Fruit fly (Drosophila melanogaster) whole organism, prepupa: Measurements from ENCODE around the gene CG32829.

ENCODE experiments used
- CG10669 ChIP-seq: fragments of 200-800 bp; sonication (Bioruptor generic); optimal IDR thresholded peaks from 3 replicates; lab custom pipeline; 2018; ENCODE audit warnings: missing biosample characterization, mild to moderate bottlenecking, missing genetic modification characterization, moderate library complexity
- CG11294 ChIP-seq: fragments of 200-800 bp; sonication (Bioruptor generic); IDR thresholded peaks from 2 replicates; pipeline ENCODE4 v1.3.6; 2022; ENCODE audit warnings: missing biosample characterization, missing genetic modification characterization
- CG11762 ChIP-seq: fragments of 200-800 bp; sonication (Bioruptor generic); optimal IDR thresholded peaks from 3 replicates; lab custom pipeline; 2016; ENCODE audit warnings: missing biosample characterization, missing genetic modification characterization; ENCODE audit not compliant: insufficient read depth
- CG11902 ChIP-seq: fragments of 200-800 bp; sonication (Bioruptor generic); optimal IDR thresholded peaks from 3 replicates; lab custom pipeline; 2016; ENCODE audit warnings: missing biosample characterization, missing genetic modification characterization
- CG32006 ChIP-seq: fragments of 200-800 bp; sonication (Bioruptor generic); optimal IDR thresholded peaks from 3 replicates; lab custom pipeline; 2017; ENCODE audit warnings: missing biosample characterization, mild to moderate bottlenecking, missing genetic modification characterization
- CG34406 ChIP-seq: fragments of 200-800 bp; sonication (Bioruptor generic); optimal IDR thresholded peaks from 3 replicates; lab custom pipeline; 2016; ENCODE audit warnings: missing biosample characterization, missing genetic modification characterization
- CG3919 ChIP-seq: fragments of 200-800 bp; sonication (Bioruptor generic); optimal IDR thresholded peaks from 3 replicates; lab custom pipeline; 2016; ENCODE audit warnings: missing biosample characterization, missing genetic modification characterization
- CG4318 ChIP-seq: fragments of 200-800 bp; sonication (Bioruptor generic); optimal IDR thresholded peaks from 3 replicates; lab custom pipeline; 2017; ENCODE audit warnings: missing biosample characterization, mild to moderate bottlenecking, missing genetic modification characterization
- CG8319 ChIP-seq: fragments of 200-800 bp; sonication (Bioruptor generic); optimal IDR thresholded peaks from 3 replicates; lab custom pipeline; 2016; ENCODE audit warnings: missing biosample characterization, missing genetic modification characterization
- Eip75B ChIP-seq: fragments of 200-800 bp; sonication (Bioruptor generic); optimal IDR thresholded peaks from 3 replicates; lab custom pipeline; 2016; ENCODE audit warnings: missing biosample characterization, missing genetic modification characterization
- Eip93F ChIP-seq: fragments of 200-800 bp; sonication (Bioruptor generic); optimal IDR thresholded peaks from 2 replicates; lab custom pipeline; 2016; ENCODE audit warnings: missing biosample characterization, mild to moderate bottlenecking, missing genetic modification characterization
- Hr38 ChIP-seq: sonication (Bioruptor generic); optimal IDR thresholded peaks from 2 replicates; lab custom pipeline; 2016; ENCODE audit warnings: missing biosample characterization, missing genetic modification characterization
- Hr4 ChIP-seq: fragments of 200-800 bp; sonication (Bioruptor generic); optimal IDR thresholded peaks from 3 replicates; lab custom pipeline; 2016; ENCODE audit warnings: missing biosample characterization, missing genetic modification characterization
- Smox ChIP-seq: fragments of 200-800 bp; sonication (Bioruptor generic); optimal IDR thresholded peaks from 3 replicates; lab custom pipeline; 2016; ENCODE audit warnings: missing biosample characterization, missing genetic modification characterization
- Sox14 ChIP-seq: fragments of 200-800 bp; sonication (Bioruptor generic); optimal IDR thresholded peaks from 3 replicates; lab custom pipeline; 2016; ENCODE audit warnings: missing biosample characterization, missing genetic modification characterization
- Sox15 ChIP-seq: fragments of 200-800 bp; sonication (Bioruptor generic); optimal IDR thresholded peaks from 3 replicates; lab custom pipeline; 2016; ENCODE audit warnings: missing biosample characterization, missing genetic modification characterization
- acj6 ChIP-seq: fragments of 200-800 bp; sonication (Bioruptor generic); optimal IDR thresholded peaks from 3 replicates; lab custom pipeline; 2016; ENCODE audit warnings: missing biosample characterization, missing genetic modification characterization
- dac ChIP-seq: fragments of 200-800 bp; sonication (Bioruptor generic); optimal IDR thresholded peaks from 2 replicates; lab custom pipeline; 2017; ENCODE audit warnings: missing biosample characterization, mild to moderate bottlenecking, missing genetic modification characterization
- fd59A ChIP-seq: fragments of 200-800 bp; sonication (Bioruptor generic); optimal IDR thresholded peaks from 2 replicates; lab custom pipeline; 2017; ENCODE audit warnings: missing biosample characterization, mild to moderate bottlenecking, missing genetic modification characterization, missing genetic modification reagents
- fd85E ChIP-seq: fragments of 200-800 bp; sonication (Bioruptor generic); optimal IDR thresholded peaks from 3 replicates; lab custom pipeline; 2016; ENCODE audit warnings: missing biosample characterization, missing genetic modification characterization
- fkh ChIP-seq: fragments of 200-800 bp; sonication (Bioruptor generic); optimal IDR thresholded peaks from 3 replicates; lab custom pipeline; 2017; ENCODE audit warnings: missing biosample characterization, mild to moderate bottlenecking, missing genetic modification characterization, moderate library complexity
- spab ChIP-seq: fragments of 200-800 bp; sonication (Bioruptor generic); optimal IDR thresholded peaks from 2 replicates; lab custom pipeline; 2017; ENCODE audit warnings: missing biosample characterization, mild to moderate bottlenecking, missing genetic modification characterization, missing genetic modification reagents
- svp ChIP-seq: fragments of 200-800 bp; sonication (Bioruptor generic); peaks from one replicate; lab custom pipeline; 2016; ENCODE audit warnings: missing biosample characterization, missing genetic modification characterization
- topi ChIP-seq: fragments of 200-800 bp; sonication (Bioruptor generic); optimal IDR thresholded peaks from 3 replicates; lab custom pipeline; 2016; ENCODE audit warnings: missing biosample characterization, missing genetic modification characterization
- vri ChIP-seq: fragments of 200-800 bp; sonication (Bioruptor generic); optimal IDR thresholded peaks from 3 replicates; lab custom pipeline; 2016; ENCODE audit warnings: missing biosample characterization, mild to moderate bottlenecking, missing genetic modification characterization

CG32829 gene

DNA sequence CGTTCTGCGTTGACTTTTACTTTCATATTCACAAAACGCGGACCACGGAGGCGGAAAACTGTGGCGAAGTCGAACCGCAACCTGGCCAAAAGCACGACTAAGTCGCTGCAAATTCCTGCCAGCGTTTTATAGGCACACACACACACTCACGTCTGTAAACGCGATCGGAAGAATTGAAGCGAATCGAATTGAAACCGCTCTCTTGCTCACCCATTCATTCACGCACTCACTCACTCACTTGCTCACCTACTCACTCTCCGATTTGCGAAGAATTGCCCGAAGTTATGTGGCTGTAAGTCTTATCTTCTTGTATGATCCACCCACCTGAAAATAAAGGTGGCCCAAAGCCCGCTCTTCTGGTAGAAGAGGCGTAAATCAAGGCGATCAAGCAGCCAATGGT lies 46.0 kb downstream of the CG32829 start, which contains the start of gene Nha1:
Gene Nha1, minus strand, starts transcription at position 101 of the 400 bp plus-strand sequence.
- no peak for TF ChIP-seq fd59A
- no peak for TF ChIP-seq Eip75B (GFP tag; lab: Kevin White, UChicago)
- no peak for TF ChIP-seq svp (GFP tag; lab: Kevin White, UChicago)
- no peak for TF ChIP-seq CG11902 (GFP tag; lab: Kevin White, UChicago)
- TF ChIP-seq CG32006 (GFP tag; lab: Kevin White, UChicago) = no peak
- no peak for TF ChIP-seq Smox (GFP tag; lab: Kevin White, UChicago)
- no peak for TF ChIP-seq fd85E (GFP tag; lab: Kevin White, UChicago)
- no peak for TF ChIP-seq spab (GFP tag; lab: Kevin White, UChicago)
- no peak for TF ChIP-seq CG10669 (GFP tag; lab: Kevin White, UChicago)
- TF ChIP-seq CG3919 (GFP tag; lab: Kevin White, UChicago) = no peak
- TF ChIP-seq Hr4 (GFP tag; lab: Kevin White, UChicago) = no peak
- no peak for TF ChIP-seq Sox14
- no peak for TF ChIP-seq topi
- no peak for TF ChIP-seq Hr38 (GFP tag; lab: Kevin White, UChicago)
- no peak for TF ChIP-seq CG34406 (GFP tag; lab: Kevin White, UChicago)
- TF ChIP-seq acj6 (GFP tag; lab: Kevin White, UChicago) = no peak
- TF ChIP-seq Eip93F = no peak

DNA sequence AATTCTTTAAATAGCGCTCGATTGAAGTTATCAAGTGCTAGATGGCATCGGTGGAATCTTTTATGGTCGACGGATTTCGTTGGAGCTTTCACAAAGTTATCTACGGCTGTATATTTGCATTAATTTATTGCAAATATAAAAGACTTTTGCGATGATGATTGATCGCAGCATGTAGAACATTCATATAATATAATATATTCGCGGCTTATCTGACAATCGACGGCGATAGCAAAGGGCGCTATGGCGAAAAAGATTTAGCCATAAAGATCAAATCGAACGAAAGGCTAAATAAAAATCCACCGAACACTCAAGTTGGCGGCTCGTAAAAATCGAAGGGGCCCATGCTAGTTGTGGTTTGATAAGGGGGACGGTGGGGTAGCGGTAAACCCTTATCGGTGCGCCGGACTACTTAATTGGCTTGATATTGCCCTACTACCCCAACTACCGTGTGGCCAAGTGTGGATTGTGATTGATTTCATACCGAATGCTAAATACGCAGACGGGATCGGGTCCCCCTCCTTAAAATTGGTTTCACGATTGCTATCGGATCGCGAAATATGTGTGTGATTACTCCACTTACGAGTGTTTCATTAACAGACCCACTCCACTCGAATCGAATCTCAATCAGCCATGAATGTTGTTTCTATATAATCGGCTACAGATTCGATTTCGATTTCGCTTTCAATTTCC lies 47.9 kb downstream of the CG32829 start:
- TF ChIP-seq fkh (GFP tag; lab: Kevin White, UChicago) (no peak), vri (GFP tag; lab: Kevin White, UChicago) (no peak), Sox15 (no peak), CG11762 (GFP tag; lab: Kevin White, UChicago) (no peak), dac (GFP tag; lab: Kevin White, UChicago) (no peak), fd59A (no peak), Sox14 (no peak), CG8319 (GFP tag; lab: Kevin White, UChicago) (no peak), Eip75B (GFP tag; lab: Kevin White, UChicago) (no peak), CG3919 (GFP tag; lab: Kevin White, UChicago) (no peak), Eip93F (no peak), CG11294 (GFP tag; lab: Robert Waterston, UW) (no peak), CG4318 (GFP tag; lab: Kevin White, UChicago) (no peak)
